Fruit fly (Drosophila melanogaster) whole organism, embryonic: ENCODE data around the gene CG13126.

Source experiments
- Asciz ChIP-seq: fragments of 200-800 bp; sonication (Bioruptor generic); optimal IDR thresholded peaks from 2 replicates; lab custom pipeline; 2017; ENCODE audit warnings: missing biosample characterization, mild to moderate bottlenecking, missing genetic modification characterization, missing genetic modification reagents
- Awh ChIP-seq: fragments of 200-800 bp; sonication (Bioruptor generic); IDR thresholded peaks from 2 replicates; pipeline ENCODE4, ENCODE4 v1.3.6; 2022; ENCODE audit warnings: missing biosample characterization, missing genetic modification characterization
- B-H2 ChIP-seq: fragments of 200-800 bp; sonication (Bioruptor generic); optimal IDR thresholded peaks from 2 replicates; lab custom pipeline; 2018; ENCODE audit warnings: missing biosample characterization, mild to moderate bottlenecking, missing genetic modification characterization
- CG10147 ChIP-seq: fragments of 200-800 bp; sonication (Bioruptor generic); optimal IDR thresholded peaks from 2 replicates; lab custom pipeline; 2019; ENCODE audit warnings: missing biosample characterization, mild to moderate bottlenecking, missing genetic modification characterization, moderate library complexity
- CG10209 ChIP-seq: fragments of 200-800 bp; sonication (Bioruptor generic); optimal IDR thresholded peaks from 3 replicates; lab custom pipeline; 2017; ENCODE audit warnings: missing biosample characterization, mild to moderate bottlenecking, missing genetic modification characterization, missing genetic modification reagents
- CG10979 ChIP-seq: fragments of 200-800 bp; sonication (Bioruptor generic); optimal IDR thresholded peaks from 2 replicates; lab custom pipeline; 2018; ENCODE audit warnings: missing biosample characterization, mild to moderate bottlenecking, missing genetic modification characterization, moderate library complexity
- CG11560 ChIP-seq: fragments of 200-800 bp; sonication (Bioruptor generic); IDR thresholded peaks from 3 replicates; pipeline ENCODE4 v1.3.6; 2022; ENCODE audit warnings: missing biosample characterization, missing genetic modification characterization
- CG12942 ChIP-seq: fragments of 200-800 bp; sonication (Bioruptor generic); optimal IDR thresholded peaks from 3 replicates; lab custom pipeline; 2016; ENCODE audit warnings: missing biosample characterization, missing genetic modification characterization
- CG13123 ChIP-seq: fragments of 200-800 bp; sonication (Bioruptor generic); optimal IDR thresholded peaks from 2 replicates; lab custom pipeline; 2016; ENCODE audit warnings: missing biosample characterization, missing genetic modification characterization
- CG15479 ChIP-seq: fragments of 200-800 bp; sonication (Bioruptor generic); optimal IDR thresholded peaks from 3 replicates; lab custom pipeline; 2019; ENCODE audit warnings: missing biosample characterization, mild to moderate bottlenecking, missing genetic modification characterization, moderate library complexity
- CG17912 ChIP-seq: fragments of 200-800 bp; sonication (Bioruptor generic); optimal IDR thresholded peaks from 2 replicates; lab custom pipeline; 2018; ENCODE audit warnings: missing biosample characterization, mild to moderate bottlenecking, missing genetic modification characterization
- CG2712 ChIP-seq: fragments of 200-800 bp; optimal IDR thresholded peaks from 3 replicates; lab custom pipeline; 2019; ENCODE audit warnings: missing biosample characterization, mild to moderate bottlenecking, missing genetic modification characterization, moderate library complexity
- CG4404 ChIP-seq: fragments of 200-800 bp; sonication (Bioruptor generic); IDR thresholded peaks from 2 replicates; pipeline ENCODE4 v1.3.6; 2022; ENCODE audit warnings: missing biosample characterization, missing genetic modification characterization
- CG4424 ChIP-seq: fragments of 200-800 bp; sonication (Bioruptor generic); optimal IDR thresholded peaks from 3 replicates; lab custom pipeline; 2016; ENCODE audit warnings: missing biosample characterization, missing genetic modification characterization
- CG4730 ChIP-seq: fragments of 200-800 bp; sonication (Bioruptor generic); IDR thresholded peaks from 2 replicates; pipeline ENCODE4 v1.3.6; 2022; ENCODE audit warnings: missing biosample characterization, missing genetic modification characterization
- CG5245 ChIP-seq: fragments of 200-800 bp; sonication (Bioruptor generic); optimal IDR thresholded peaks from 3 replicates; lab custom pipeline; 2016; ENCODE audit warnings: missing biosample characterization, missing genetic modification characterization
- CG7357 ChIP-seq: fragments of 200-800 bp; sonication (Bioruptor generic); IDR thresholded peaks from 3 replicates; pipeline ENCODE4 v1.3.6; 2022; ENCODE audit warnings: missing biosample characterization, missing genetic modification characterization
- CG7987 ChIP-seq: fragments of 200-800 bp; sonication (Bioruptor generic); optimal IDR thresholded peaks from 2 replicates; lab custom pipeline; 2018; ENCODE audit warnings: missing biosample characterization, mild to moderate bottlenecking, missing genetic modification characterization, moderate library complexity
- CG8281 ChIP-seq: fragments of 200-800 bp; sonication (Bioruptor generic); optimal IDR thresholded peaks from 2 replicates; lab custom pipeline; 2018; ENCODE audit warnings: missing biosample characterization, mild to moderate bottlenecking, missing genetic modification characterization, moderate library complexity
- CG9876 ChIP-seq: fragments of 200-800 bp; sonication (Bioruptor generic); optimal IDR thresholded peaks from 2 replicates; lab custom pipeline; 2016; ENCODE audit warnings: missing biosample characterization, missing genetic modification characterization
- CG9932 ChIP-seq: fragments of 200-800 bp; sonication (Bioruptor generic); IDR thresholded peaks from 2 replicates; pipeline ENCODE4 v1.3.6; 2022; ENCODE audit warnings: missing biosample characterization, missing genetic modification characterization
- CoRest ChIP-seq: fragments of 200-800 bp; sonication (Bioruptor generic); optimal IDR thresholded peaks from 3 replicates; lab custom pipeline; 2018; ENCODE audit warnings: missing biosample characterization, mild to moderate bottlenecking, missing genetic modification characterization, moderate library complexity
- Deaf1 ChIP-seq: fragments of 200-800 bp; optimal IDR thresholded peaks from 3 replicates; lab custom pipeline; 2019; ENCODE audit warnings: missing biosample characterization, mild to moderate bottlenecking, missing genetic modification characterization, moderate library complexity
- Elba2 ChIP-seq: fragments of 200-800 bp; sonication (Bioruptor generic); optimal IDR thresholded peaks from 3 replicates; lab custom pipeline; 2016; ENCODE audit warnings: missing biosample characterization, missing genetic modification characterization
- HLH3B ChIP-seq: fragments of 200-800 bp; sonication (Bioruptor generic); IDR thresholded peaks from 2 replicates; pipeline ENCODE4 v1.3.6; 2022; ENCODE audit warnings: missing biosample characterization, missing genetic modification characterization
- HLHmδ ChIP-seq: fragments of 200-800 bp; sonication (Bioruptor generic); optimal IDR thresholded peaks from 2 replicates; lab custom pipeline; 2018; ENCODE audit warnings: missing biosample characterization, mild to moderate bottlenecking, missing genetic modification characterization, moderate library complexity
- HmgZ ChIP-seq: fragments of 200-800 bp; sonication (Bioruptor generic); optimal IDR thresholded peaks from 2 replicates; lab custom pipeline; 2018; ENCODE audit warnings: missing biosample characterization, mild to moderate bottlenecking, missing genetic modification characterization
- Optix ChIP-seq: fragments of 200-800 bp; sonication (Bioruptor generic); IDR thresholded peaks from 3 replicates; pipeline ENCODE4 v1.3.6; 2022; ENCODE audit warnings: missing biosample characterization, missing genetic modification characterization
- Pdp1 ChIP-seq, 2 experiments: fragments of 200-800 bp; sonication (Bioruptor generic); optimal IDR thresholded peaks; 3 replicates each; lab custom pipeline; 2016; ENCODE audit warnings: missing biosample characterization in 2 of 2, missing genetic modification characterization in 2 of 2, mild to moderate bottlenecking in 1 of 2, moderate library complexity in 1 of 2
- Rfx ChIP-seq: fragments of 200-800 bp; sonication (Bioruptor generic); IDR thresholded peaks from 2 replicates; pipeline ENCODE4 v1.3.6; 2022; ENCODE audit warnings: missing biosample characterization, missing genetic modification characterization
- Scr ChIP-seq: fragments of 200-800 bp; sonication (Bioruptor generic); IDR thresholded peaks from 2 replicates; pipeline ENCODE4 v1.3.6; 2022; ENCODE audit warnings: missing biosample characterization, missing genetic modification characterization; ENCODE audit not compliant: partially characterized antibody
- Sin3A ChIP-seq: fragments of >200 bp; optimal IDR thresholded peaks from 2 replicates; lab custom pipeline; 2018
- TFAM ChIP-seq: fragments of 200-800 bp; sonication (Bioruptor generic); optimal IDR thresholded peaks from 2 replicates; lab custom pipeline; 2017; ENCODE audit warnings: missing biosample characterization, missing genetic modification characterization, inconsistent platforms
- ara ChIP-seq: fragments of 200-800 bp; sonication (Bioruptor generic); IDR thresholded peaks from 2 replicates; pipeline ENCODE4 v1.3.6; 2022; ENCODE audit warnings: missing biosample characterization, missing genetic modification characterization
- bab2 ChIP-seq: fragments of 200-800 bp; sonication (Bioruptor generic); optimal IDR thresholded peaks from 2 replicates; lab custom pipeline; 2016; ENCODE audit warnings: missing biosample characterization, missing genetic modification characterization
- bowl ChIP-seq: fragments of 200-800 bp; sonication (Bioruptor generic); IDR thresholded peaks from 2 replicates; pipeline ENCODE4 v1.3.6; 2022; ENCODE audit warnings: missing biosample characterization, missing genetic modification characterization
- chn ChIP-seq: fragments of 200-800 bp; sonication (Bioruptor generic); optimal IDR thresholded peaks from 2 replicates; lab custom pipeline; 2016; ENCODE audit warnings: missing biosample characterization, missing genetic modification characterization
- eve ChIP-seq, 2 experiments: fragments of >200 bp; optimal IDR thresholded peaks; 2 replicates each; lab custom pipeline; 2017; ENCODE audit warnings: missing biosample characterization in 2 of 2, missing genetic modification characterization in 2 of 2
- gem ChIP-seq: fragments of 200-800 bp; sonication (Bioruptor generic); optimal IDR thresholded peaks from 2 replicates; lab custom pipeline; 2019; ENCODE audit warnings: missing biosample characterization, mild to moderate bottlenecking, missing genetic modification characterization, moderate library complexity
- h ChIP-seq: fragments of >200 bp; optimal IDR thresholded peaks from 2 replicates; lab custom pipeline; 2017
- ham ChIP-seq: fragments of 200-800 bp; sonication (Bioruptor generic); IDR thresholded peaks from 2 replicates; pipeline ENCODE4 v1.3.6; 2022; ENCODE audit warnings: missing biosample characterization, missing genetic modification characterization
- jing ChIP-seq: fragments of 200-800 bp; sonication (Bioruptor generic); optimal IDR thresholded peaks from 2 replicates; lab custom pipeline; 2018; ENCODE audit warnings: missing biosample characterization, mild to moderate bottlenecking, missing genetic modification characterization
- pnt ChIP-seq: fragments of 200-800 bp; sonication (Bioruptor generic); optimal IDR thresholded peaks from 3 replicates; lab custom pipeline; 2016; ENCODE audit warnings: missing biosample characterization, missing genetic modification characterization
- psq ChIP-seq: fragments of 200-800 bp; sonication (Bioruptor generic); optimal IDR thresholded peaks from 2 replicates; lab custom pipeline; 2017; ENCODE audit warnings: missing biosample characterization, missing genetic modification characterization
- pum ChIP-seq: fragments of 200-800 bp; sonication (Bioruptor generic); optimal IDR thresholded peaks from 2 replicates; lab custom pipeline; 2016; ENCODE audit warnings: missing biosample characterization, missing genetic modification characterization
- sim ChIP-seq: fragments of 200-800 bp; sonication (Bioruptor generic); IDR thresholded peaks from 2 replicates; pipeline ENCODE4 v1.3.6; 2022; ENCODE audit warnings: missing biosample characterization, missing genetic modification characterization
- tll ChIP-seq, 2 experiments: fragments of 200-800 bp in 1 of 2; fragments of >200 bp in 1 of 2; sonication (Bioruptor generic) in 1 of 2; optimal IDR thresholded peaks; 2 replicates each; lab custom pipeline; 2017 to 2019; ENCODE audit warnings: missing biosample characterization in 2 of 2, missing genetic modification characterization in 2 of 2, mild to moderate bottlenecking in 1 of 2, moderate library complexity in 1 of 2
- tna ChIP-seq: fragments of 200-800 bp; sonication (Bioruptor generic); IDR thresholded peaks from 2 replicates; pipeline ENCODE4 v1.3.6; 2022; ENCODE audit warnings: missing biosample characterization, missing genetic modification characterization; ENCODE audit not compliant: partially characterized antibody
- vnd ChIP-seq: fragments of 200-800 bp; sonication (Bioruptor generic); IDR thresholded peaks from 3 replicates; pipeline ENCODE4 v1.3.6; 2022; ENCODE audit warnings: missing biosample characterization, missing genetic modification characterization; ENCODE audit not compliant: partially characterized antibody
- wor ChIP-seq: fragments of 200-800 bp; sonication (Bioruptor generic); IDR thresholded peaks from 2 replicates; pipeline ENCODE4 v1.3.6; 2022; ENCODE audit warnings: missing biosample characterization, missing genetic modification characterization
- zf30C ChIP-seq: fragments of 200-800 bp; sonication (Bioruptor generic); optimal IDR thresholded peaks from 3 replicates; lab custom pipeline; 2018; ENCODE audit warnings: missing biosample characterization, mild to moderate bottlenecking, missing genetic modification characterization

CG13126 gene

dm6 chr2L:9954119-9954518, at the start of gene CG13126, which contains the start of gene CG4709 (continued):
- TF ChIP-seq Scr, result no peak
- TF ChIP-seq gem (tag; lab: Kevin White, UChicago), result peak; percentile 96
- TF ChIP-seq Pdp1 (GFP tag; optimal IDR thresholded peaks at IDR 0.05; lab: Kevin White, UChicago), result peak; percentile 25 to 71
- peak; percentile 73 for TF ChIP-seq Deaf1
- TF ChIP-seq CG13123, result peak; percentile 75
- TF ChIP-seq CG9876 (GFP tag; lab: Kevin White, UChicago), result no peak
- TF ChIP-seq CG10209 (GFP tag; lab: Kevin White, UChicago), result peak; percentile 91
- TF ChIP-seq pum, result peak; percentile 40
- peak; percentile 86 for TF ChIP-seq CG4730 (GFP tag; lab: Robert Waterston, UW)
- TF ChIP-seq Elba2, result peak; percentile 15
- TF ChIP-seq tna (GFP tag; lab: Robert Waterston, UW), result no peak
- TF ChIP-seq CG15479 (GFP tag; lab: Kevin White, UChicago), result no peak
- TF ChIP-seq CG11560 (tag; lab: Robert Waterston, UW), result no peak; the same call in 2 of the 3 replicates
- TF ChIP-seq CG10979 (tag; lab: Kevin White, UChicago), result peak; percentile 96
- peak; percentile 85 for TF ChIP-seq HmgZ (tag; lab: Kevin White, UChicago)
- TF ChIP-seq CG7357 (GFP tag; lab: Robert Waterston, UW), result peak; percentile 80
- no peak for TF ChIP-seq HLHmδ (GFP tag; lab: Kevin White, UChicago)
- peak; percentile 87 for TF ChIP-seq CG12942 (GFP tag; lab: Kevin White, UChicago)
- no peak for TF ChIP-seq eve (GFP tag; optimal IDR thresholded peaks at IDR 0.05; lab: Kevin White, UChicago)
- peak; percentile 89 for TF ChIP-seq ara (GFP tag; lab: Robert Waterston, UW)
- TF ChIP-seq Rfx (GFP tag; lab: Robert Waterston, UW), result peak; percentile 92
- no peak for TF ChIP-seq h
- TF ChIP-seq chn (GFP tag; lab: Kevin White, UChicago), result peak; percentile 51
- peak; percentile 90 for TF ChIP-seq CG9932 (GFP tag; lab: Robert Waterston, UW)
- TF ChIP-seq B-H2, result peak; percentile 84
- TF ChIP-seq bowl (GFP tag; lab: Robert Waterston, UW), result peak; percentile 49; the same call in 1 of the 2 replicates
- TF ChIP-seq wor (GFP tag; lab: Robert Waterston, UW), result peak; percentile 64
- peak; percentile 66; the same call in 2 of the 3 replicates for TF ChIP-seq Optix (GFP tag; lab: Robert Waterston, UW)
- TF ChIP-seq CG10147 (GFP tag; lab: Kevin White, UChicago), result peak; percentile 88
- TF ChIP-seq CG8281, result peak; percentile 76
- TF ChIP-seq zf30C (GFP tag; lab: Kevin White, UChicago), result no peak
- TF ChIP-seq pnt (GFP tag; lab: Kevin White, UChicago), result peak; percentile 33
- TF ChIP-seq ham (GFP tag; lab: Robert Waterston, UW), result no peak
- peak; percentile 18 for TF ChIP-seq Sin3A
- TF ChIP-seq CoRest (tag; lab: Kevin White, UChicago), result peak; percentile 93
- peak; percentile 81 for TF ChIP-seq CG4404
- peak; percentile 43 for TF ChIP-seq TFAM (GFP tag; lab: Kevin White, UChicago)
- peak in 1 of 2 experiments; percentile 25 for TF ChIP-seq tll (GFP tag; optimal IDR thresholded peaks at IDR 0.05; lab: Kevin White, UChicago)
- TF ChIP-seq jing, result peak; percentile 41
- peak; percentile 89 for TF ChIP-seq HLH3B
- TF ChIP-seq CG7987 (GFP tag; lab: Kevin White, UChicago), result peak; percentile 60
- peak; percentile 90 for TF ChIP-seq Asciz (GFP tag; lab: Kevin White, UChicago)
- peak; percentile 81; the same call in 1 of the 2 replicates for TF ChIP-seq sim (GFP tag; lab: Robert Waterston, UW)
- TF ChIP-seq psq (GFP tag; lab: Kevin White, UChicago), result peak; percentile 64
- TF ChIP-seq CG5245 (GFP tag; lab: Kevin White, UChicago), result peak; percentile 77
- TF ChIP-seq CG4424 (GFP tag; lab: Kevin White, UChicago), result peak; percentile 94
- peak; percentile 98 for TF ChIP-seq CG2712 (tag; lab: Kevin White, UChicago)
- peak; percentile 89 for TF ChIP-seq Awh (GFP tag; lab: Robert Waterston, UW)
- peak; percentile 6 for TF ChIP-seq bab2
- peak; percentile 29 for TF ChIP-seq CG17912 (GFP tag; lab: Kevin White, UChicago)
- TF ChIP-seq vnd, result no peak
